Worm (Caenorhabditis elegans) whole organism, mixed stage, embryonic: ENCODE data around the gene R04B3.2.

Experiments
- blmp-1 ChIP-seq: fragments of 150-350 bp; optimal IDR thresholded peaks from 2 replicates; lab custom pipeline; 2014; ENCODE audit warnings: missing biosample characterization, missing genetic modification characterization
- ces-1 ChIP-seq: fragments of 150-350 bp; optimal IDR thresholded peaks from 2 replicates; lab custom pipeline; 2014; ENCODE audit warnings: missing biosample characterization, missing genetic modification reagents, missing genetic modification characterization
- lin-13 ChIP-seq: fragments of 150-350 bp; optimal IDR thresholded peaks from 2 replicates; lab custom pipeline; 2014; ENCODE audit warnings: missing biosample characterization, missing genetic modification characterization
- nhr-237 ChIP-seq: fragments of 150-350 bp; optimal IDR thresholded peaks from 2 replicates; lab custom pipeline; 2014; ENCODE audit warnings: missing biosample characterization, missing genetic modification characterization
- nhr-28 ChIP-seq: fragments of 150-350 bp; optimal IDR thresholded peaks from 2 replicates; lab custom pipeline; 2014; ENCODE audit warnings: missing biosample characterization, missing genetic modification characterization
- pha-4 ChIP-seq: fragments of 150-350 bp; optimal IDR thresholded peaks from 2 replicates; lab custom pipeline; 2018; ENCODE audit warnings: missing biosample characterization, missing genetic modification reagents, missing genetic modification characterization
- snpc-4 ChIP-seq: fragments of 150-350 bp; optimal IDR thresholded peaks from 2 replicates; lab custom pipeline; 2014; ENCODE audit warnings: missing biosample characterization, missing genetic modification characterization
- ztf-11 ChIP-seq: fragments of 150-350 bp; optimal IDR thresholded peaks from 2 replicates; lab custom pipeline; 2014; ENCODE audit warnings: missing biosample characterization, missing genetic modification characterization

DNA sequence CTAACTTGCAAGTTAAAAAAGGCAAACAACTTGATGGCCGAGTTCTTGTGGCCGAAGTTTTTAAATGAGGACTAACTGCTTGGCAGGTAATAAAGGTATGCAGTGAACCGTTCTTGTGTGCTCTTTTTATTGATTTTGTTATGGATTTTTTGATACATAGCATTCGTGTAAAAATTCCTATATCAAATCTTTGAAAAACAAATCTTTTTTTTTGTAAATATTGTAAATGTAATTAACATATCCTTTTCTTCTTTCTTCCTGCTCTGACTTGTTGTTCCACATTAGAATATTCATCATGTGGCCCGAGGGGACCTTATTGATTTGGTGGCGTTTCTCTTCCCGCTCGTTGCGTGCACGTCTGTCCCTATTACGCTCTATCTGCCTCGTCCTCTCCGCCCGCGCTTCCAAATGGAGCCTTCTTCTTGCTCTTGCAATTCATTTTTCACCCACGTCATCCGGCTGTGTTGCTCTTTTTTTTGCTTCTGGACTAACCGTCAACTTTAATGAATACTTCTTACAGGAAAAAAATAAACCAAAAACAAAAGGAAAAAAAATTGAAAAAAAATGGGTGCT is 15.1 kb upstream of the R04B3.2 start, which contains the start of gene hid-1:
- TF ChIP-seq ztf-11 (tag; lab: Kevin White, UChicago), result no peak
- no peak for TF ChIP-seq nhr-28 (tag; lab: Kevin White, UChicago)
- no peak for TF ChIP-seq pha-4 (tag; lab: Kevin White, UChicago)
- no peak for TF ChIP-seq blmp-1
- no peak for TF ChIP-seq lin-13 (tag; lab: Kevin White, UChicago)
- TF ChIP-seq snpc-4 (tag; lab: Kevin White, UChicago), result no peak
- TF ChIP-seq ces-1 (GFP tag; lab: Kevin White, UChicago), result peak; percentile 74
- TF ChIP-seq nhr-237 (tag; lab: Kevin White, UChicago), result no peak
